Worm (Caenorhabditis elegans): ENCODE measurements around the gene klp-19.
A peak's percentile ranks its signal among the peaks of the same experiment; 100 is the strongest.

Gene klp-19

DNA sequence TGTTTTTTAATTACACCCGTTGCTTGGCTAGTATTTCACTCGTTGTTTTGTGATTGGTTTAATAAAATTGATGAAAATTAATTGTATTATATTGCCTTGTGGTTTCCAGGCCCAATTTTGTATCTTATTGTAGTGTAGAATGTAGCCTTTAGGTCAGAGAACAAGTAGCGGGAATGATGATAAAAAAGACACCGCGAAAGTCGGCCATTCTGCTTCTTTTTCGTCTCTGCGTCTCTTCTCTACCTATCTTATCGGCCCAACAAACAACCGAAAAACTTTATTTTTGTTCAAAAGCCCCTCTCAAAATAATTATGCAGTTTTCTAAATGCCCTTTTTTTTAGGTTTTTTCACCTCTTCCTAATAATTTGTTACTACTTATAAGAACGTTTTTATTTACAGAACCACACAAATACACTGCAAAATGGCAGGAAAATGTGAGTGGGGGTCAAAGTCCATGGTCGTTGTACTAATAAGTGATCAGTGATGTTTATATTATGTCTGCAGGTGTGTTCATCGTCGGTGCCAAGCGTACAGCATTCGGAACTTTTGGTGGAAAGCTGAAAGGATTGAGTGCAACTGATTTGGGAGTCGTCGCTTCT, 37.6 kb upstream of the klp-19 start, which contains the start of gene acaa-2 (continued):
- TF ChIP-seq snpc-1.2 (GFP tag; IDR thresholded peaks at IDR 0.05): 0 out of 2 replicates have a peak, but pooled peaks have one; percentile 36
- no peak for TF ChIP-seq pha-4 (GFP tag; IDR thresholded peaks at IDR 0.05)
- no peak for TF ChIP-seq pha-4 (tag; optimal IDR thresholded peaks at IDR 0.05)
- TF ChIP-seq nhr-77 (tag; optimal IDR thresholded peaks at IDR 0.05): peak; percentile 5
- TF ChIP-seq Y48G9A.11 (GFP tag; IDR thresholded peaks at IDR 0.05): no peak
- TF ChIP-seq nhr-10 (tag; optimal IDR thresholded peaks at IDR 0.05): peak; percentile 75
- no peak for TF ChIP-seq tra-1 (GFP tag; IDR thresholded peaks at IDR 0.05)
- no peak for TF ChIP-seq D1046.2 (GFP tag; IDR thresholded peaks at IDR 0.05)
- TF ChIP-seq ztf-7 (tag; optimal IDR thresholded peaks at IDR 0.05): peak; percentile 1
- no peak for TF ChIP-seq nhr-41 (GFP tag; IDR thresholded peaks at IDR 0.05)
- no peak for TF ChIP-seq arid-1 (GFP tag; conservative IDR thresholded peaks at IDR 0.05)
- TF ChIP-seq zfp-2 (tag; optimal IDR thresholded peaks at IDR 0.05): no peak

- no peak for TF ChIP-seq madf-5 (GFP tag; IDR thresholded peaks at IDR 0.05)
- TF ChIP-seq dmd-8 (GFP tag; IDR thresholded peaks at IDR 0.05): 0 out of 2 replicates have a peak, but pooled peaks have one; percentile 14
- TF ChIP-seq Y105C5A.15 (GFP tag; IDR thresholded peaks at IDR 0.05): peak; percentile 67; the same call in 1 of the 2 replicates
- TF ChIP-seq daf-19 (GFP tag; conservative IDR thresholded peaks at IDR 0.05): no peak
- no peak for TF ChIP-seq skn-1 (tag; optimal IDR thresholded peaks at IDR 0.05)
- TF ChIP-seq nhr-48 (tag; optimal IDR thresholded peaks at IDR 0.05): no peak
- no peak for TF ChIP-seq pqm-1 (tag; optimal IDR thresholded peaks at IDR 0.05)
- TF ChIP-seq set-16 (GFP tag; IDR thresholded peaks at IDR 0.05): 0 out of 2 replicates have a peak, but pooled peaks have one; percentile 4
- peak; percentile 61 for TF ChIP-seq aha-1 (tag)
- no peak for TF ChIP-seq Y48G9A.11 (GFP tag; IDR thresholded peaks at IDR 0.05)
- TF ChIP-seq snpc-1.2 (GFP tag; IDR thresholded peaks at IDR 0.05): peak; percentile 14; the same call in 1 of the 2 replicates
- no peak for TF ChIP-seq daf-12 (tag; optimal IDR thresholded peaks at IDR 0.05)
Observed at ce11 chrIII:13343562-13344139, 36.6 kb upstream of the klp-19 start.

DNA sequence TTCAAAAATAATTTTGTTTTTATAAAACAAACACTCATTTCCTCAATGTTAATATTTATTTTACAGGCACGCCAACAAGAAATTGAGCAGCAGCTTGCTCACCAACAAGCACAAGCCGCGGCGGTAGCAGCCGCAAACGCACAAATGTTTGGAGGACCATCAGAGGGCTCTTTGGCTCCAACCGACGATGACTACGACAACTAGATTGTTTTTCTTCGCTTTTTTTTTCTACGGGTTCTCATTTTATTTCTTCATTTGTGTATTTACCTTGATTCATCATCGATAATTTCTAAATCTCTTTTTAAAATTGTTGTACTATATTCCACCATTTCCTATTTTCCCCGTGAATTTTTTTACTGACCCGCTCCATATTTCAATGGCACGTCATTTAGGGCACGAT, 36.1 kb upstream of the klp-19 start, which contains the start of gene ife-1:
TSS of gene ife-1 (plus strand) at position 301 of the 400 bp plus-strand sequence.
- TF ChIP-seq daf-12 (tag; optimal IDR thresholded peaks at IDR 0.05): no peak
- no peak for TF ChIP-seq zag-1 (tag; optimal IDR thresholded peaks at IDR 0.05)
- TF ChIP-seq ces-1 (GFP tag; optimal IDR thresholded peaks at IDR 0.05): no peak
- TF ChIP-seq lin-39 (tag; optimal IDR thresholded peaks at IDR 0.05): no peak
- no peak for TF ChIP-seq unc-39 (tag; optimal IDR thresholded peaks at IDR 0.05)
- no peak for TF ChIP-seq nhr-77 (tag; optimal IDR thresholded peaks at IDR 0.05)
- TF ChIP-seq nhr-11 (tag; optimal IDR thresholded peaks at IDR 0.05): no peak
- TF ChIP-seq fos-1 (tag; optimal IDR thresholded peaks at IDR 0.05): no peak
- TF ChIP-seq ZK337.2 (GFP tag; IDR thresholded peaks at IDR 0.05): no peak
- no peak for TF ChIP-seq rbr-2 (tag; optimal IDR thresholded peaks at IDR 0.05)
- no peak for TF ChIP-seq F44E2.7 (GFP tag; IDR thresholded peaks at IDR 0.05)
- no peak for TF ChIP-seq fkh-10 (GFP tag; optimal IDR thresholded peaks at IDR 0.05)
- no peak for TF ChIP-seq attf-4 (tag; optimal IDR thresholded peaks at IDR 0.05)
- no peak for TF ChIP-seq nhr-76 (tag; optimal IDR thresholded peaks at IDR 0.05)

ce11 chrIII:13342079-13342734, 35.1 kb upstream of the klp-19 start, which contains the start of gene dro-1:
Gene dro-1 (plus strand): TSS chrIII:13342684.
- TF ChIP-seq lir-3 (tag; optimal IDR thresholded peaks at IDR 0.05) (no peak), madf-5 (GFP tag; IDR thresholded peaks at IDR 0.05) (no peak), unc-62 (GFP tag; optimal IDR thresholded peaks at IDR 0.05 in 1 of 2) (peak in 1 of 2 experiments; percentile 93), unc-62 (tag; optimal IDR thresholded peaks at IDR 0.05) (no peak), rbr-2 (tag; optimal IDR thresholded peaks at IDR 0.05) (no peak)

Data from whole organism, L4 larva.